Fruit fly (Drosophila melanogaster) whole organism, pupa: Measurements from ENCODE around the gene CG42676.

Experiments
- CG10348 ChIP-seq: fragments of 200-800 bp; sonication (Bioruptor generic); IDR thresholded peaks from 2 replicates; pipeline ENCODE4 v1.3.6; 2022; ENCODE audit warnings: missing biosample characterization, missing genetic modification characterization
- CG12605 ChIP-seq: fragments of 200-800 bp; sonication (Bioruptor generic); IDR thresholded peaks from 2 replicates; pipeline ENCODE4 v1.3.6; 2022; ENCODE audit warnings: missing biosample characterization, missing genetic modification characterization
- CG15710 ChIP-seq: fragments of 200-800 bp; sonication (Bioruptor generic); optimal IDR thresholded peaks from 2 replicates; lab custom pipeline; 2018; ENCODE audit warnings: missing biosample characterization, mild to moderate bottlenecking, missing genetic modification characterization, moderate library complexity
- CG32121 ChIP-seq: fragments of 200-800 bp; sonication (Bioruptor generic); IDR thresholded peaks from 2 replicates; pipeline ENCODE4 v1.3.6; 2022; ENCODE audit warnings: missing biosample characterization, missing genetic modification characterization
- CG34367 ChIP-seq: fragments of 200-800 bp; sonication (Bioruptor generic); optimal IDR thresholded peaks from 2 replicates; lab custom pipeline; 2018; ENCODE audit warnings: missing biosample characterization, mild to moderate bottlenecking, missing genetic modification characterization
- CG8159 ChIP-seq: fragments of 200-800 bp; sonication (Bioruptor generic); optimal IDR thresholded peaks from 3 replicates; lab custom pipeline; 2018; ENCODE audit warnings: missing biosample characterization, mild to moderate bottlenecking, missing genetic modification characterization, moderate library complexity
- CG8301 ChIP-seq: fragments of 200-800 bp; sonication (Bioruptor generic); optimal IDR thresholded peaks from 2 replicates; lab custom pipeline; 2018; ENCODE audit warnings: missing biosample characterization, mild to moderate bottlenecking, missing genetic modification characterization
- CG9948 ChIP-seq: fragments of 200-800 bp; sonication (Bioruptor generic); optimal IDR thresholded peaks from 2 replicates; lab custom pipeline; 2018; ENCODE audit warnings: missing biosample characterization, mild to moderate bottlenecking, missing genetic modification characterization, moderate library complexity
- D1 ChIP-seq: fragments of 200-800 bp; sonication (Bioruptor generic); optimal IDR thresholded peaks from 2 replicates; lab custom pipeline; 2018; ENCODE audit warnings: missing biosample characterization, mild to moderate bottlenecking, missing genetic modification characterization, moderate library complexity
- EcR ChIP-seq: fragments of 200-800 bp; sonication (Bioruptor generic); optimal IDR thresholded peaks from 3 replicates; lab custom pipeline; 2019; ENCODE audit warnings: missing biosample characterization, missing genetic modification characterization, mild to moderate bottlenecking, moderate library complexity, missing genetic modification reagents
- Pif1A ChIP-seq: fragments of 200-800 bp; sonication (Bioruptor generic); optimal IDR thresholded peaks from 3 replicates; lab custom pipeline; 2016; ENCODE audit warnings: missing biosample characterization, missing genetic modification characterization
- gl ChIP-seq: fragments of 200-800 bp; sonication (Bioruptor generic); optimal IDR thresholded peaks from 2 replicates; lab custom pipeline; 2018; ENCODE audit warnings: missing biosample characterization, mild to moderate bottlenecking, missing genetic modification characterization

- no peak for TF ChIP-seq gl (tag; lab: Kevin White, UChicago)
- no peak for TF ChIP-seq CG9948 (tag; lab: Kevin White, UChicago)
- TF ChIP-seq D1 (tag; lab: Kevin White, UChicago), result no peak
- TF ChIP-seq Pif1A (GFP tag; lab: Kevin White, UChicago), result no peak
- no peak for TF ChIP-seq CG10348
- no peak for TF ChIP-seq CG34367
- TF ChIP-seq CG15710, result no peak
- TF ChIP-seq EcR, result no peak
- TF ChIP-seq CG32121 (GFP tag; lab: Robert Waterston, UW), result no peak
- no peak for TF ChIP-seq CG8301 (tag; lab: Kevin White, UChicago)
- no peak for TF ChIP-seq CG12605 (GFP tag; lab: Robert Waterston, UW)
- TF ChIP-seq CG8159 (tag; lab: Kevin White, UChicago), result no peak
These were observed 52.6 kb downstream of the CG42676 start, which contains the start of gene CNMa for dm6 chr3L:1855491-1855890.
